Fruit fly (Drosophila melanogaster): ENCODE results near the gene sturkopf.
A peak's percentile ranks its signal among the peaks of the same experiment; 100 is the strongest.

sturkopf gene

DNA sequence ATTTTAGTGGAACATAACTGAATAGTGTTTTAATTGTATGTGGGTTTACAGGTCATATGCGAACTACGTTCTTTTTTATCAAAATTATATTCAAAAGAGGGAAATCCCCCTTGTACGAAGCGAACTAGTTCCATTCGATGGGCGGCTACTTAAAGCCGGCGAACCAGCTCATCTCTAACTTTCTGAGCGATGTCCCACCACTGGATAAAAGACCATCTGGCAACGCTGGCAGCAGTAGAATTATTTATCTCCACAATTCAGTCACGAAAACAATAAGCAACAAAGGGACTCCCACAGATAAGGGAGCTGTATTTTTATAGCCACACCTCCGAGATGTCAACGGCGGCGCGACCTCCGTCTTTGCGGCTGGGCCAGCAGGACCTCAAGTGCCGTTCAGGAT, 17.5 kb downstream of the sturkopf start, which contains the start of gene Rabex-5 (continued):
- peak; percentile 34 for TF ChIP-seq Hsf (GFP tag; optimal IDR thresholded peaks at IDR 0.05)
- TF ChIP-seq Bdp1 (GFP tag; optimal IDR thresholded peaks at IDR 0.05) = no peak
- peak; percentile 77 for TF ChIP-seq CG2120 (GFP tag; optimal IDR thresholded peaks at IDR 0.05)
- TF ChIP-seq Nf-YB (GFP tag; optimal IDR thresholded peaks at IDR 0.05) = no peak
- no peak for TF ChIP-seq CG16815 (GFP tag; optimal IDR thresholded peaks at IDR 0.05)
- TF ChIP-seq Atf-2 (GFP tag; optimal IDR thresholded peaks at IDR 0.05) = no peak
- TF ChIP-seq CG4424 (GFP tag; optimal IDR thresholded peaks at IDR 0.05) = peak; percentile 19
- TF ChIP-seq Aef1 (GFP tag; IDR thresholded peaks at IDR 0.05) = no peak
- no peak for TF ChIP-seq D19B (GFP tag; optimal IDR thresholded peaks at IDR 0.05)
- no peak for TF ChIP-seq cwo (GFP tag; optimal IDR thresholded peaks at IDR 0.05)
- TF ChIP-seq Oaz (GFP tag; IDR thresholded peaks at IDR 0.05) = no peak
- TF ChIP-seq row (GFP tag; IDR thresholded peaks at IDR 0.05) = peak; percentile 88
- TF ChIP-seq CG13123 (GFP tag; optimal IDR thresholded peaks at IDR 0.05) = no peak
- no peak for TF ChIP-seq salm (tag; optimal IDR thresholded peaks at IDR 0.05)
- peak; percentile 21 for TF ChIP-seq tx (GFP tag; optimal IDR thresholded peaks at IDR 0.05)
- no peak for TF ChIP-seq Spps (tag; optimal IDR thresholded peaks at IDR 0.05)
- no peak for TF ChIP-seq CG10565 (GFP tag; optimal IDR thresholded peaks at IDR 0.05)
- no peak for TF ChIP-seq wor (GFP tag; IDR thresholded peaks at IDR 0.05)
- TF ChIP-seq slou (GFP tag; optimal IDR thresholded peaks at IDR 0.05) = peak; percentile 13
- no peak for TF ChIP-seq CG31388 (GFP tag; optimal IDR thresholded peaks at IDR 0.05)
- TF ChIP-seq sens (GFP tag) = peak; percentile 73
- no peak for TF ChIP-seq Nf-YA (GFP tag; IDR thresholded peaks at IDR 0.05)
- TF ChIP-seq CG6689 (GFP tag; IDR thresholded peaks at IDR 0.05) = no peak
- no peak for TF ChIP-seq tap (tag; optimal IDR thresholded peaks at IDR 0.05)
- no peak for TF ChIP-seq gt (GFP tag; IDR thresholded peaks at IDR 0.05)
- no peak for TF ChIP-seq Gsc (GFP tag; IDR thresholded peaks at IDR 0.05)
- no peak for TF ChIP-seq CG6175 (GFP tag; IDR thresholded peaks at IDR 0.05)
- no peak for TF ChIP-seq CG10274 (GFP tag; optimal IDR thresholded peaks at IDR 0.05)
- TF ChIP-seq Optix (GFP tag; IDR thresholded peaks at IDR 0.05) = no peak
- TF ChIP-seq kah (GFP tag; optimal IDR thresholded peaks at IDR 0.05) = no peak
- TF ChIP-seq HLHmδ (GFP tag; optimal IDR thresholded peaks at IDR 0.05) = no peak
- TF ChIP-seq stc (GFP tag; IDR thresholded peaks at IDR 0.05) = no peak
- peak; percentile 100 for TF ChIP-seq CG15514 (GFP tag; optimal IDR thresholded peaks at IDR 0.05)
- no peak for TF ChIP-seq Ssrp (tag; optimal IDR thresholded peaks at IDR 0.05)
- no peak for TF ChIP-seq croc (GFP tag; conservative IDR thresholded peaks at IDR 0.05)
- no peak for TF ChIP-seq CG16863 (GFP tag; optimal IDR thresholded peaks at IDR 0.05)
- no peak for TF ChIP-seq Dad (GFP tag; optimal IDR thresholded peaks at IDR 0.05)
- no peak for TF ChIP-seq dimm (GFP tag; IDR thresholded peaks at IDR 0.05)
- peak; percentile 68 for TF ChIP-seq p53 (GFP tag; optimal IDR thresholded peaks at IDR 0.05)
- TF ChIP-seq CG34376 (GFP tag; optimal IDR thresholded peaks at IDR 0.05) = peak; percentile 34
- TF ChIP-seq Usf (GFP tag; optimal IDR thresholded peaks at IDR 0.05) = no peak
- no peak for TF ChIP-seq crol (GFP tag; IDR thresholded peaks at IDR 0.05)
- peak; percentile 9 for TF ChIP-seq NK7.1 (GFP tag; optimal IDR thresholded peaks at IDR 0.05)
- TF ChIP-seq Neu2 (GFP tag; optimal IDR thresholded peaks at IDR 0.05; ENCODE audit: borderline replicate concordance) = no peak
- peak; percentile 94 for TF ChIP-seq Lhr (GFP tag; optimal IDR thresholded peaks at IDR 0.05)
- TF ChIP-seq CG10543 (GFP tag; optimal IDR thresholded peaks at IDR 0.05) = no peak
- TF ChIP-seq CG11723 (GFP tag; optimal IDR thresholded peaks at IDR 0.05) = no peak
- TF ChIP-seq zfh1 (GFP tag; IDR thresholded peaks at IDR 0.05) = peak; percentile 55; the same call in 1 of the 3 replicates
- peak; percentile 88 for TF ChIP-seq knrl (GFP tag; IDR thresholded peaks at IDR 0.05; ENCODE audit: partially characterized antibody)
- no peak for TF ChIP-seq CG14667 (GFP tag; IDR thresholded peaks at IDR 0.05)
- no peak for TF ChIP-seq caup (GFP tag; optimal IDR thresholded peaks at IDR 0.05; ENCODE audit: severe bottlenecking)
- TF ChIP-seq CG10431 (GFP tag; optimal IDR thresholded peaks at IDR 0.05) = no peak
- TF ChIP-seq trh (GFP tag; optimal IDR thresholded peaks at IDR 0.05) = no peak

Measured in whole organism, embryonic.